ENCODE assay signal across 6 fruit fly cellular contexts in genomic region chr3L:14410146-14410676, dm6.
TF ChIP-seq lines count a peak whose summit lies in the region.

TSS of gene CG3919 (plus strand) at chr3L:14410626.

- no peak for TF ChIP-seq CTCF in whole organism, embryonic (GFP tag; optimal IDR thresholded peaks at IDR 0.05; lab: Kevin White, UChicago)

TF ChIP-seq in whole organism, 6 proteins besides CTCF, POLR2A, EP300 and RAD21:
- TF ChIP-seq pan (optimal IDR thresholded peaks at IDR 0.05; lab: Kevin White, UChicago) (no peak), psq (optimal IDR thresholded peaks at IDR 0.05; lab: Kevin White, UChicago) (peak; percentile 34)

TF ChIP-seq in whole organism, adult, 20 proteins besides CTCF, POLR2A, EP300 and RAD21 (continues in another document):
- TF ChIP-seq tj (GFP tag; optimal IDR thresholded peaks at IDR 0.05; lab: Kevin White, UChicago) = no peak
- peak; percentile 49 for TF ChIP-seq bab1 (GFP tag; optimal IDR thresholded peaks at IDR 0.05; lab: Kevin White, UChicago)
- TF ChIP-seq pad (GFP tag; optimal IDR thresholded peaks at IDR 0.05; lab: Kevin White, UChicago) = peak; percentile 45
- peak; percentile 13 for TF ChIP-seq CG14711 (tag; optimal IDR thresholded peaks at IDR 0.05; lab: Kevin White, UChicago)
- TF ChIP-seq CG5204 (GFP tag; optimal IDR thresholded peaks at IDR 0.05; lab: Kevin White, UChicago) = peak; percentile 57
- peak; percentile 59 for TF ChIP-seq CG7101 (tag; optimal IDR thresholded peaks at IDR 0.05; lab: Kevin White, UChicago)
- TF ChIP-seq CG1620 (GFP tag; optimal IDR thresholded peaks at IDR 0.05; lab: Kevin White, UChicago) = peak; percentile 34
- no peak for TF ChIP-seq cic (GFP tag; optimal IDR thresholded peaks at IDR 0.05; lab: Kevin White, UChicago)
- peak; percentile 40 for TF ChIP-seq CG11617 (GFP tag; optimal IDR thresholded peaks at IDR 0.05; lab: Kevin White, UChicago)
- no peak for TF ChIP-seq Crg-1 (GFP tag; optimal IDR thresholded peaks at IDR 0.05; lab: Kevin White, UChicago)
- no peak for TF ChIP-seq Hr96 (GFP tag; optimal IDR thresholded peaks at IDR 0.05; lab: Kevin White, UChicago)
- TF ChIP-seq Mnt (GFP tag; optimal IDR thresholded peaks at IDR 0.05; lab: Kevin White, UChicago) = peak; percentile 14
- no peak for TF ChIP-seq Clk (GFP tag; optimal IDR thresholded peaks at IDR 0.05; lab: Kevin White, UChicago)
- TF ChIP-seq kay (GFP tag; lab: Kevin White, UChicago; ENCODE audit: borderline replicate concordance) = peak; percentile 16
- TF ChIP-seq ovo (GFP tag; optimal IDR thresholded peaks at IDR 0.05; lab: Kevin White, UChicago) = no peak
- peak; percentile 65 for TF ChIP-seq toe (GFP tag; optimal IDR thresholded peaks at IDR 0.05; lab: Kevin White, UChicago)
- peak; percentile 50 for TF ChIP-seq CG7045 (GFP tag; optimal IDR thresholded peaks at IDR 0.05; lab: Kevin White, UChicago)
- peak; percentile 45 for TF ChIP-seq CG12768 (GFP tag; optimal IDR thresholded peaks at IDR 0.05; lab: Kevin White, UChicago)

TF ChIP-seq in whole organism, embryonic, 481 proteins besides CTCF, POLR2A, EP300 and RAD21 (continues in another document):
- TF ChIP-seq ewg (GFP tag; optimal IDR thresholded peaks at IDR 0.05; lab: Kevin White, UChicago) (peak; percentile 6), sim (GFP tag; IDR thresholded peaks at IDR 0.05; lab: Robert Waterston, UW) (no peak), CG16779 (GFP tag; IDR thresholded peaks at IDR 0.05; lab: Robert Waterston, UW) (peak; percentile 72; the same call in 1 of the 2 replicates), crol (GFP tag; IDR thresholded peaks at IDR 0.05; lab: Robert Waterston, UW) (no peak), Opbp (GFP tag; IDR thresholded peaks at IDR 0.05; lab: Robert Waterston, UW; ENCODE audit: partially characterized antibody) (no peak; the same call in 2 of the 3 replicates), YL-1 (GFP tag; optimal IDR thresholded peaks at IDR 0.05; lab: Kevin White, UChicago) (no peak), Ravus (GFP tag; IDR thresholded peaks at IDR 0.05; lab: Robert Waterston, UW) (no peak; the same call in 1 of the 2 replicates), phol (tag; optimal IDR thresholded peaks at IDR 0.05; lab: Kevin White, UChicago) (peak; percentile 81), CG32767 (GFP tag; IDR thresholded peaks at IDR 0.05; lab: Robert Waterston, UW) (no peak), CG16815 (GFP tag; optimal IDR thresholded peaks at IDR 0.05; lab: Kevin White, UChicago) (peak; percentile 70), CG6175 (GFP tag; IDR thresholded peaks at IDR 0.05; lab: Robert Waterston, UW) (0 out of 3 replicates have a peak, but pooled peaks have one; percentile 15), CG1602 (GFP tag; optimal IDR thresholded peaks at IDR 0.05; lab: Kevin White, UChicago) (peak; percentile 37), BtbVII (GFP tag; optimal IDR thresholded peaks at IDR 0.05; lab: Kevin White, UChicago) (peak; percentile 17), fd102C (GFP tag; optimal IDR thresholded peaks at IDR 0.05; lab: Kevin White, UChicago) (no peak), CG2116 (GFP tag; optimal IDR thresholded peaks at IDR 0.05; lab: Kevin White, UChicago) (peak; percentile 37), Taf1 (GFP tag; IDR thresholded peaks at IDR 0.05; lab: Robert Waterston, UW) (no peak), hkb (optimal IDR thresholded peaks at IDR 0.05; lab: Kevin White, UChicago) (no peak), hkb (GFP tag; IDR thresholded peaks at IDR 0.05; lab: Robert Waterston, UW) (no peak)

TF ChIP-seq in whole organism, prepupa, 60 proteins besides CTCF, POLR2A, EP300 and RAD21 (continues in another document):
- peak; percentile 33; the same call in 1 of the 2 replicates for TF ChIP-seq Gug (GFP tag; IDR thresholded peaks at IDR 0.05; lab: Robert Waterston, UW)
- TF ChIP-seq Smox (GFP tag; optimal IDR thresholded peaks at IDR 0.05; lab: Kevin White, UChicago) = peak; percentile 71
- peak; percentile 77; the same call in 2 of the 3 replicates for TF ChIP-seq CG8119 (GFP tag; IDR thresholded peaks at IDR 0.05; lab: Robert Waterston, UW)
- peak; percentile 55 for TF ChIP-seq Ets21C (GFP tag; optimal IDR thresholded peaks at IDR 0.05; lab: Kevin White, UChicago)
- peak; percentile 11 for TF ChIP-seq Lpt (GFP tag; optimal IDR thresholded peaks at IDR 0.05; lab: Kevin White, UChicago)
- peak; percentile 69 for TF ChIP-seq Eip75B (GFP tag; optimal IDR thresholded peaks at IDR 0.05; lab: Kevin White, UChicago)
- peak; percentile 65 for TF ChIP-seq CG6276 (GFP tag; optimal IDR thresholded peaks at IDR 0.05; lab: Kevin White, UChicago)
- TF ChIP-seq ss (GFP tag; optimal IDR thresholded peaks at IDR 0.05; lab: Kevin White, UChicago) = peak; percentile 64 to 65
- TF ChIP-seq CG4318 (GFP tag; optimal IDR thresholded peaks at IDR 0.05; lab: Kevin White, UChicago) = peak; percentile 81
- peak; percentile 78 for TF ChIP-seq fkh (GFP tag; optimal IDR thresholded peaks at IDR 0.05; lab: Kevin White, UChicago)
- TF ChIP-seq cyc (GFP tag; optimal IDR thresholded peaks at IDR 0.05; lab: Kevin White, UChicago) = peak; percentile 79
- TF ChIP-seq Sox102F (GFP tag; optimal IDR thresholded peaks at IDR 0.05; lab: Kevin White, UChicago) = peak; percentile 76
- no peak for TF ChIP-seq Eip93F (GFP tag; optimal IDR thresholded peaks at IDR 0.05; lab: Kevin White, UChicago)
- TF ChIP-seq CG1621 (tag; optimal IDR thresholded peaks at IDR 0.05; lab: Kevin White, UChicago) = peak; percentile 31
- peak; percentile 9 for TF ChIP-seq fd85E (GFP tag; optimal IDR thresholded peaks at IDR 0.05; lab: Kevin White, UChicago)
- peak; percentile 57 for TF ChIP-seq acj6 (GFP tag; optimal IDR thresholded peaks at IDR 0.05; lab: Kevin White, UChicago)
- peak; percentile 28 for TF ChIP-seq CG11902 (GFP tag; optimal IDR thresholded peaks at IDR 0.05; lab: Kevin White, UChicago)
- peak; percentile 74 for TF ChIP-seq Met (GFP tag; optimal IDR thresholded peaks at IDR 0.05; lab: Kevin White, UChicago)

TF ChIP-seq in whole organism, pupa, 21 proteins besides CTCF, POLR2A, EP300 and RAD21:
- peak; percentile 50 for TF ChIP-seq CG15710 (tag; optimal IDR thresholded peaks at IDR 0.05; lab: Kevin White, UChicago)
- TF ChIP-seq CG32121 (GFP tag; IDR thresholded peaks at IDR 0.05; lab: Robert Waterston, UW) = peak; percentile 65
- TF ChIP-seq CG8301 (tag; optimal IDR thresholded peaks at IDR 0.05; lab: Kevin White, UChicago) = peak; percentile 53
- TF ChIP-seq Ets98B (GFP tag; IDR thresholded peaks at IDR 0.05; lab: Robert Waterston, UW) = peak; percentile 90
- peak; percentile 64 for TF ChIP-seq CG17806 (tag; optimal IDR thresholded peaks at IDR 0.05; lab: Kevin White, UChicago)
- TF ChIP-seq CG12605 (GFP tag; IDR thresholded peaks at IDR 0.05; lab: Robert Waterston, UW) = peak; percentile 59
- no peak for TF ChIP-seq EcR (GFP tag; optimal IDR thresholded peaks at IDR 0.05; lab: Kevin White, UChicago)
- peak; percentile 87 for TF ChIP-seq fd96Ca (GFP tag; IDR thresholded peaks at IDR 0.05; lab: Robert Waterston, UW)
- TF ChIP-seq CG34367 (tag; optimal IDR thresholded peaks at IDR 0.05; lab: Kevin White, UChicago) = peak; percentile 34
- TF ChIP-seq Pif1B (GFP tag; optimal IDR thresholded peaks at IDR 0.05; lab: Kevin White, UChicago) = peak; percentile 83
- peak; percentile 62 for TF ChIP-seq CG9948 (tag; optimal IDR thresholded peaks at IDR 0.05; lab: Kevin White, UChicago)
- TF ChIP-seq CG14655 (GFP tag; optimal IDR thresholded peaks at IDR 0.05; lab: Kevin White, UChicago) = peak; percentile 74
- TF ChIP-seq CG4496 (GFP tag; IDR thresholded peaks at IDR 0.05; lab: Robert Waterston, UW) = peak; percentile 80
- TF ChIP-seq CG8159 (tag; optimal IDR thresholded peaks at IDR 0.05; lab: Kevin White, UChicago) = peak; percentile 87
- peak; percentile 9 for TF ChIP-seq D1 (tag; optimal IDR thresholded peaks at IDR 0.05; lab: Kevin White, UChicago)
- TF ChIP-seq Pif1A (GFP tag; optimal IDR thresholded peaks at IDR 0.05; lab: Kevin White, UChicago) = peak; percentile 93
- peak; percentile 34 for TF ChIP-seq Snoo (tag; optimal IDR thresholded peaks at IDR 0.05; lab: Kevin White, UChicago)
- peak; percentile 66 for TF ChIP-seq CG13204 (GFP tag; optimal IDR thresholded peaks at IDR 0.05; lab: Kevin White, UChicago)
- peak; percentile 46 for TF ChIP-seq rn (GFP tag; IDR thresholded peaks at IDR 0.05; lab: Robert Waterston, UW)
- peak; percentile 66 for TF ChIP-seq gl (tag; optimal IDR thresholded peaks at IDR 0.05; lab: Kevin White, UChicago)
- TF ChIP-seq CG10348 (GFP tag; IDR thresholded peaks at IDR 0.05; lab: Robert Waterston, UW) = no peak

TF ChIP-seq in whole organism, wandering third instar larva, 38 proteins besides CTCF, POLR2A, EP300 and RAD21 (continues in another document):
- TF ChIP-seq foxo (GFP tag; optimal IDR thresholded peaks at IDR 0.05; lab: Kevin White, UChicago) (peak in 1 of 2 experiments; percentile 86), Mio (GFP tag; optimal IDR thresholded peaks at IDR 0.05; lab: Kevin White, UChicago) (peak; percentile 56), Jra (GFP tag; optimal IDR thresholded peaks at IDR 0.05; lab: Kevin White, UChicago) (peak; percentile 81), ey (GFP tag; optimal IDR thresholded peaks at IDR 0.05; lab: Kevin White, UChicago) (peak; percentile 70), CrebA (GFP tag; optimal IDR thresholded peaks at IDR 0.05; lab: Kevin White, UChicago; ENCODE audit: borderline replicate concordance) (peak; percentile 56), dl (GFP tag; optimal IDR thresholded peaks at IDR 0.05; lab: Kevin White, UChicago; ENCODE audit: insufficient read depth in 1 of 2, partially characterized antibody in 2 of 2) (peak in 1 of 2 experiments; percentile 75), sv (GFP tag; optimal IDR thresholded peaks at IDR 0.05; lab: Kevin White, UChicago) (peak; percentile 57), dmrt93B (GFP tag; optimal IDR thresholded peaks at IDR 0.05; lab: Kevin White, UChicago) (peak; percentile 42), woc (GFP tag; optimal IDR thresholded peaks at IDR 0.05; lab: Kevin White, UChicago) (peak; percentile 87), Abd-B (GFP tag; optimal IDR thresholded peaks at IDR 0.05; lab: Kevin White, UChicago) (no peak), jim (GFP tag; optimal IDR thresholded peaks at IDR 0.05; lab: Kevin White, UChicago) (peak; percentile 74), OdsH (GFP tag; optimal IDR thresholded peaks at IDR 0.05; lab: Kevin White, UChicago) (peak; percentile 57), sage (GFP tag; optimal IDR thresholded peaks at IDR 0.05; lab: Kevin White, UChicago) (peak; percentile 28), tai (GFP tag; optimal IDR thresholded peaks at IDR 0.05; lab: Kevin White, UChicago) (peak; percentile 88), Myc (optimal IDR thresholded peaks at IDR 0.05; lab: Kevin White, UChicago) (no peak), CG32264 (GFP tag; optimal IDR thresholded peaks at IDR 0.05; lab: Kevin White, UChicago) (peak; percentile 77), Hr83 (GFP tag; optimal IDR thresholded peaks at IDR 0.05; lab: Kevin White, UChicago; ENCODE audit: poor library complexity, severe bottlenecking) (peak; percentile 99), Vsx2 (GFP tag; optimal IDR thresholded peaks at IDR 0.05; lab: Kevin White, UChicago; ENCODE audit: partially characterized antibody) (no peak), brk (GFP tag; optimal IDR thresholded peaks at IDR 0.05; lab: Kevin White, UChicago) (peak; percentile 62), GATAd (GFP tag; optimal IDR thresholded peaks at IDR 0.05; lab: Kevin White, UChicago) (no peak)
